Worm (Caenorhabditis elegans) whole organism, L4 larva: ENCODE results near the gene tag-343.

Experiments used
- F44E2.7 ChIP-seq: fragments of 200-800 bp; sonication (Bioruptor generic); IDR thresholded peaks from 2 replicates; pipeline ENCODE4 v2.1.2; 2022; ENCODE audit warnings: missing genetic modification characterization, missing compliant biosample characterization
- R02D3.7 ChIP-seq: fragments of 150-350 bp; sonication (generic microtip); optimal IDR thresholded peaks from 3 replicates; lab custom pipeline; 2014; ENCODE audit warnings: missing biosample characterization, missing genetic modification characterization
- T20F7.1 ChIP-seq: fragments of 200-800 bp; sonication (Bioruptor generic); optimal IDR thresholded peaks from 2 replicates; lab custom pipeline; 2018; ENCODE audit warnings: mild to moderate bottlenecking, missing genetic modification characterization, missing compliant biosample characterization
- ZK546.5 ChIP-seq, 2 experiments: sonication (generic microtip); optimal IDR thresholded peaks; 2 replicates each; lab custom pipeline; 2017; ENCODE audit warnings: missing biosample characterization in 2 of 2, missing genetic modification characterization in 2 of 2
- aha-1 ChIP-seq: fragments of 150-350 bp; peaks from one replicate; lab custom pipeline; 2014; ENCODE audit warnings: missing biosample characterization, missing genetic modification characterization
- aly-2 ChIP-seq: sonication (generic microtip); optimal IDR thresholded peaks from 2 replicates; lab custom pipeline; 2018; ENCODE audit warnings: missing biosample characterization, missing genetic modification characterization
- ceh-28 ChIP-seq: fragments of 150-350 bp; optimal IDR thresholded peaks from 2 replicates; lab custom pipeline; 2014; ENCODE audit warnings: missing biosample characterization, missing genetic modification reagents, missing genetic modification characterization
- ceh-32 ChIP-seq: sonication (generic microtip); optimal IDR thresholded peaks from 2 replicates; lab custom pipeline; 2016; ENCODE audit warnings: mild to moderate bottlenecking, missing genetic modification characterization, missing compliant biosample characterization; ENCODE audit not compliant: poor library complexity
- ceh-44 ChIP-seq: fragments of 200-800 bp; sonication (Bioruptor generic); IDR thresholded peaks from 2 replicates; pipeline ENCODE4 v1.3.6; 2022; ENCODE audit warnings: missing genetic modification reagents, missing genetic modification characterization, missing compliant biosample characterization
- ceh-82 ChIP-seq: sonication (generic microtip); optimal IDR thresholded peaks from 2 replicates; lab custom pipeline; 2017; ENCODE audit warnings: missing biosample characterization, missing genetic modification characterization
- daf-16 ChIP-seq, 3 experiments: sonication (generic microtip); optimal IDR thresholded peaks; 2 replicates each; lab custom pipeline; 2016 to 2017; ENCODE audit warnings: missing genetic modification characterization in 3 of 3, missing genetic modification reagents in 3 of 3, mild to moderate bottlenecking in 2 of 3, missing compliant biosample characterization in 2 of 3, missing biosample characterization in 1 of 3, moderate library complexity in 1 of 3
- daf-19 ChIP-seq: fragments of 200-800 bp; sonication (Bioruptor generic); conservative IDR thresholded peaks from 2 replicates; pipeline ENCODE4 v1.3.6; 2022; ENCODE audit warnings: missing genetic modification characterization, missing compliant biosample characterization
- daf-8 ChIP-seq: fragments of 200-800 bp; sonication (Bioruptor generic); IDR thresholded peaks from 2 replicates; pipeline ENCODE4 v1.3.6; 2022; ENCODE audit warnings: missing genetic modification characterization, missing compliant biosample characterization
- dmd-8 ChIP-seq: fragments of 200-800 bp; sonication (Bioruptor generic); IDR thresholded peaks from 2 replicates; pipeline ENCODE4 v1.3.6; 2022; ENCODE audit warnings: missing genetic modification characterization, missing compliant biosample characterization
- dve-1 ChIP-seq: sonication (generic microtip); optimal IDR thresholded peaks from 2 replicates; lab custom pipeline; 2017; ENCODE audit warnings: antibody characterized with exemption, mild to moderate bottlenecking, missing genetic modification characterization, missing compliant biosample characterization; ENCODE audit not compliant: insufficient read depth
- egl-43 ChIP-seq: fragments of 200-800 bp; sonication (Bioruptor generic); IDR thresholded peaks from 2 replicates; pipeline ENCODE4 v1.3.6; 2022; ENCODE audit warnings: missing genetic modification reagents, missing genetic modification characterization, missing compliant biosample characterization
- fos-1 ChIP-seq: fragments of 150-350 bp; optimal IDR thresholded peaks from 2 replicates; lab custom pipeline; 2014; ENCODE audit warnings: missing biosample characterization, missing genetic modification characterization
- hif-1 ChIP-seq, 2 experiments: sonication (generic microtip); optimal IDR thresholded peaks; 2 replicates each; lab custom pipeline; 2016 to 2017; ENCODE audit warnings: missing compliant biosample characterization in 2 of 2, missing genetic modification characterization in 2 of 2, missing genetic modification reagents in 2 of 2, missing genotype in 2 of 2, mild to moderate bottlenecking in 1 of 2
- jun-1 ChIP-seq: fragments of 150-350 bp; optimal IDR thresholded peaks from 2 replicates; lab custom pipeline; 2014; ENCODE audit warnings: missing biosample characterization, missing genetic modification reagents, missing genetic modification characterization
- lin-13 ChIP-seq: fragments of 150-350 bp; optimal IDR thresholded peaks from 2 replicates; lab custom pipeline; 2014; ENCODE audit warnings: missing biosample characterization, missing genetic modification reagents, missing genetic modification characterization
- lin-15B ChIP-seq: fragments of 150-350 bp; sonication (generic microtip); optimal IDR thresholded peaks from 3 replicates; lab custom pipeline; 2014; ENCODE audit warnings: missing biosample characterization, missing genetic modification characterization
- lin-29 ChIP-seq: fragments of 200-800 bp; sonication (Bioruptor generic); IDR thresholded peaks from 2 replicates; pipeline ENCODE4 v1.3.6; 2022; ENCODE audit warnings: missing genetic modification reagents, missing genetic modification characterization, missing compliant biosample characterization
- lin-38 ChIP-seq: fragments of 200-800 bp; sonication (Bioruptor generic); IDR thresholded peaks from 2 replicates; pipeline ENCODE4 v1.3.6; 2022; ENCODE audit warnings: missing genetic modification reagents, missing genetic modification characterization, missing compliant biosample characterization
- lir-3 ChIP-seq: sonication (generic microtip); optimal IDR thresholded peaks from 2 replicates; lab custom pipeline; 2016; ENCODE audit warnings: mild to moderate bottlenecking, missing genetic modification characterization, missing compliant biosample characterization
- madf-5 ChIP-seq, 2 experiments: fragments of 200-800 bp; sonication (Bioruptor generic); IDR thresholded peaks; 2 replicates each; pipeline ENCODE4 v1.3.6; 2022; ENCODE audit warnings: missing compliant biosample characterization in 2 of 2, missing genetic modification characterization in 2 of 2
- madf-9 ChIP-seq: fragments of 200-800 bp; sonication (Bioruptor generic); conservative IDR thresholded peaks from 2 replicates; pipeline ENCODE4 v1.3.6; 2022; ENCODE audit warnings: missing genetic modification reagents, missing genetic modification characterization, missing compliant biosample characterization
- mdt-29 ChIP-seq: fragments of 200-800 bp; sonication (Bioruptor generic); IDR thresholded peaks from 2 replicates; pipeline ENCODE4 v1.3.6; 2022; ENCODE audit warnings: missing genetic modification reagents, missing genetic modification characterization, missing compliant biosample characterization
- mxl-2 ChIP-seq: fragments of 200-800 bp; sonication (Bioruptor generic); conservative IDR thresholded peaks from 2 replicates; pipeline ENCODE4 v1.3.6; 2022; ENCODE audit warnings: missing genetic modification reagents, missing genetic modification characterization, missing compliant biosample characterization
- mxl-3 ChIP-seq: fragments of 200-800 bp; sonication (Bioruptor generic); optimal IDR thresholded peaks from 2 replicates; lab custom pipeline; 2018; ENCODE audit warnings: mild to moderate bottlenecking, missing genetic modification characterization, missing compliant biosample characterization
- nhr-10 ChIP-seq: fragments of 150-350 bp; optimal IDR thresholded peaks from 2 replicates; lab custom pipeline; 2014; ENCODE audit warnings: missing biosample characterization, missing genetic modification characterization
- nhr-102 ChIP-seq: sonication (generic microtip); optimal IDR thresholded peaks from 2 replicates; lab custom pipeline; 2016; ENCODE audit warnings: mild to moderate bottlenecking, missing genetic modification characterization, moderate library complexity, missing compliant biosample characterization
- nhr-11 ChIP-seq: fragments of 150-350 bp; optimal IDR thresholded peaks from 2 replicates; lab custom pipeline; 2014; ENCODE audit warnings: missing biosample characterization, missing genetic modification characterization
- nhr-111 ChIP-seq: fragments of 200-800 bp; sonication (Bioruptor generic); optimal IDR thresholded peaks from 2 replicates; lab custom pipeline; 2018; ENCODE audit warnings: mild to moderate bottlenecking, missing genetic modification characterization, missing compliant biosample characterization
- nhr-41 ChIP-seq: fragments of 200-800 bp; sonication (Bioruptor generic); IDR thresholded peaks from 2 replicates; pipeline ENCODE4 v1.3.6; 2022; ENCODE audit warnings: missing genetic modification reagents, missing genetic modification characterization, missing compliant biosample characterization
- nhr-48 ChIP-seq: sonication (generic microtip); optimal IDR thresholded peaks from 2 replicates; lab custom pipeline; 2016; ENCODE audit warnings: mild to moderate bottlenecking, missing genetic modification characterization, missing compliant biosample characterization
- nhr-6 ChIP-seq: fragments of 150-350 bp; optimal IDR thresholded peaks from 2 replicates; lab custom pipeline; 2014; ENCODE audit warnings: missing biosample characterization, missing genetic modification characterization
- nhr-77 ChIP-seq: fragments of 150-350 bp; optimal IDR thresholded peaks from 2 replicates; lab custom pipeline; 2014; ENCODE audit warnings: missing biosample characterization, missing genetic modification characterization
- php-3 ChIP-seq: fragments of 200-800 bp; sonication (Bioruptor generic); IDR thresholded peaks from 2 replicates; pipeline ENCODE4 v1.3.6; 2022; ENCODE audit warnings: missing genetic modification reagents, missing genetic modification characterization, missing compliant biosample characterization
- saeg-2 ChIP-seq: fragments of 200-800 bp; sonication (Bioruptor generic); IDR thresholded peaks from 2 replicates; pipeline ENCODE4 v1.3.6; 2022; ENCODE audit warnings: missing genetic modification reagents, missing genetic modification characterization, missing compliant biosample characterization
- snpc-1.2 ChIP-seq: fragments of 200-800 bp; sonication (Bioruptor generic); IDR thresholded peaks from 2 replicates; pipeline ENCODE4 v1.3.6; 2022; ENCODE audit warnings: missing genetic modification reagents, missing genetic modification characterization, missing compliant biosample characterization
- snpc-4 ChIP-seq: fragments of 150-350 bp; optimal IDR thresholded peaks from 2 replicates; lab custom pipeline; 2014; ENCODE audit warnings: missing biosample characterization, missing genetic modification characterization
- spr-1 ChIP-seq: sonication (generic microtip); optimal IDR thresholded peaks from 2 replicates; lab custom pipeline; 2016; ENCODE audit warnings: mild to moderate bottlenecking, missing genetic modification characterization, missing compliant biosample characterization
- spr-3 ChIP-seq: fragments of 200-800 bp; sonication (Bioruptor generic); optimal IDR thresholded peaks from 2 replicates; lab custom pipeline; 2018; ENCODE audit warnings: mild to moderate bottlenecking, missing genetic modification characterization, missing compliant biosample characterization
- tag-97 ChIP-seq: fragments of 200-800 bp; sonication (Bioruptor generic); IDR thresholded peaks from 2 replicates; pipeline ENCODE4 v1.3.6; 2022; ENCODE audit warnings: missing genetic modification characterization, missing compliant biosample characterization
- tra-1 ChIP-seq: fragments of 200-800 bp; sonication (Bioruptor generic); IDR thresholded peaks from 2 replicates; pipeline ENCODE4 v1.3.6; 2022; ENCODE audit warnings: missing genetic modification reagents, missing genetic modification characterization, missing compliant biosample characterization
- unc-130 ChIP-seq: sonication (generic microtip); optimal IDR thresholded peaks from 2 replicates; lab custom pipeline; 2016; ENCODE audit warnings: missing genetic modification reagents, missing genetic modification characterization, missing compliant biosample characterization
- unc-39 ChIP-seq: sonication (generic microtip); optimal IDR thresholded peaks from 2 replicates; lab custom pipeline; 2017; ENCODE audit warnings: missing biosample characterization, missing genetic modification characterization
- zag-1 ChIP-seq: fragments of 150-350 bp; optimal IDR thresholded peaks from 2 replicates; lab custom pipeline; 2014; ENCODE audit warnings: missing biosample characterization, missing genetic modification characterization
- zfp-2 ChIP-seq: sonication (generic microtip); optimal IDR thresholded peaks from 2 replicates; lab custom pipeline; 2016; ENCODE audit warnings: mild to moderate bottlenecking, missing genetic modification characterization, missing compliant biosample characterization
- zfp-3 ChIP-seq: fragments of 200-800 bp; sonication (Bioruptor generic); conservative IDR thresholded peaks from 2 replicates; pipeline ENCODE4 v1.3.6; 2022; ENCODE audit warnings: missing genetic modification reagents, missing genetic modification characterization, missing compliant biosample characterization
- zip-2 ChIP-seq: fragments of 150-350 bp; optimal IDR thresholded peaks from 2 replicates; lab custom pipeline; 2014; ENCODE audit warnings: missing biosample characterization, missing genetic modification characterization

The tag-343 gene

DNA sequence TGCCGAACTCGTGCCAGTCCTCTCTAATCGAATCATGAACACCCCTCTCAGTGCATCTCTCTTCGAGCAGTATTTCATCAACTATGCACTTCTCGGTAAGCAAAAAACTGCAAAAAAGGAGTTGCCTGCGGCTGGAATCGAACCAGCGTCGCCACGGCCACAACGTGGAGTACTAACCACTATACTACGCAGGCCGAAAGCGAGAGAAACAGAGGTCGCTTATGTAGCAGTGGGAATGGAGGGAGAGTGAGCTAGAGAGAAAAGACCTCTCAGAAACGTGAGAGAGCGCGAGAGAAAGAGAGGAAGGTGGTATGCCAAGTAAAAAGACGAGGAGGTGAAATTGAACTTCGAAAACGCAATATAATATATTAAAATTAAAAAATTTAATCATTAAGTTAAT, 39.8 kb downstream of the tag-343 start (continued):
- TF ChIP-seq hif-1 (tag; optimal IDR thresholded peaks at IDR 0.05; lab: Kevin White, UChicago) (peak in 1 of 2 experiments; percentile 75), lin-29 (GFP tag; lab: Robert Waterston, UW) (peak; percentile 60; the same call in 1 of the 2 replicates), spr-1 (peak; percentile 76), tra-1 (GFP tag; lab: Robert Waterston, UW) (peak; percentile 88), madf-5 (GFP tag; IDR thresholded peaks at IDR 0.05; lab: Robert Waterston, UW) (peak; percentile 72 to 92; a peak in 2 of 4 replicates), F44E2.7 (GFP tag; lab: Robert Waterston, UW) (no peak), tag-97 (GFP tag; lab: Robert Waterston, UW) (no peak), ZK546.5 (tag; optimal IDR thresholded peaks at IDR 0.05; lab: Kevin White, UChicago) (no peak), spr-3 (GFP tag; lab: Kevin White, UChicago) (peak; percentile 59), saeg-2 (peak; percentile 59; the same call in 1 of the 2 replicates), nhr-6 (peak; percentile 35), ceh-44 (peak; percentile 85), zfp-2 (tag; lab: Kevin White, UChicago) (peak; percentile 31), madf-9 (GFP tag; lab: Robert Waterston, UW) (peak; percentile 82), snpc-4 (tag; lab: Kevin White, UChicago) (no peak), ceh-82 (no peak), fos-1 (tag; lab: Kevin White, UChicago) (no peak), aly-2 (tag; lab: Kevin White, UChicago) (no peak), nhr-102 (peak; percentile 82), lir-3 (tag; lab: Kevin White, UChicago) (peak; percentile 48), mdt-29 (GFP tag; lab: Robert Waterston, UW) (peak; percentile 70; the same call in 1 of the 2 replicates), dve-1 (peak; percentile 78), nhr-11 (tag; lab: Kevin White, UChicago) (peak; percentile 79), R02D3.7 (tag; lab: Kevin White, UChicago) (no peak), zip-2 (tag; lab: Kevin White, UChicago) (peak; percentile 16), jun-1 (tag; lab: Kevin White, UChicago) (peak; percentile 59), ceh-32 (tag; lab: Kevin White, UChicago) (peak; percentile 10), nhr-48 (tag; lab: Kevin White, UChicago) (peak; percentile 74), php-3 (GFP tag; lab: Robert Waterston, UW) (peak; percentile 41), lin-38 (GFP tag; lab: Robert Waterston, UW) (peak; percentile 81), nhr-111 (GFP tag; lab: Kevin White, UChicago) (peak; percentile 78), daf-8 (GFP tag; lab: Robert Waterston, UW) (no peak), T20F7.1 (GFP tag; lab: Kevin White, UChicago) (peak; percentile 65), ceh-28 (tag; lab: Kevin White, UChicago) (no peak), aha-1 (tag; lab: Kevin White, UChicago) (peak; percentile 96), daf-19 (GFP tag; lab: Robert Waterston, UW) (no peak; the same call in 1 of the 2 replicates), mxl-2 (GFP tag; lab: Robert Waterston, UW) (peak; percentile 67), nhr-41 (GFP tag; lab: Robert Waterston, UW) (peak; percentile 75; the same call in 1 of the 2 replicates), snpc-1.2 (GFP tag; lab: Robert Waterston, UW) (peak; percentile 81), dmd-8 (GFP tag; lab: Robert Waterston, UW) (peak; percentile 96), mxl-3 (GFP tag; lab: Kevin White, UChicago) (peak; percentile 67), unc-130 (GFP tag; lab: Kevin White, UChicago) (peak; percentile 71), unc-39 (tag; lab: Kevin White, UChicago) (no peak), egl-43 (GFP tag; lab: Robert Waterston, UW) (peak; percentile 97), lin-15B (tag; lab: Kevin White, UChicago) (no peak), daf-16 (GFP tag; optimal IDR thresholded peaks at IDR 0.05; lab: Kevin White, UChicago) (peak; percentile 63 to 83), daf-16 (tag; optimal IDR thresholded peaks at IDR 0.05; lab: Kevin White, UChicago) (peak; percentile 80), nhr-10 (tag; lab: Kevin White, UChicago) (peak; percentile 14), zfp-3 (0 out of 2 replicates have a peak, but pooled peaks have one; percentile 47), lin-13 (peak; percentile 51), zag-1 (no peak), nhr-77 (tag; lab: Kevin White, UChicago) (peak; percentile 94)
